Worm (Caenorhabditis elegans): ENCODE measurements around the gene ppm-1.G.

- TF ChIP-seq nhr-11 (tag; optimal IDR thresholded peaks at IDR 0.05) (no peak), nhr-71 (tag; optimal IDR thresholded peaks at IDR 0.05) (no peak), lir-3 (tag; optimal IDR thresholded peaks at IDR 0.05; ENCODE audit: poor library complexity) (no peak), lin-39 (tag; optimal IDR thresholded peaks at IDR 0.05) (no peak), C34B4.2 (tag; optimal IDR thresholded peaks at IDR 0.05) (no peak), efl-3 (GFP tag; optimal IDR thresholded peaks at IDR 0.05) (no peak), pax-3 (tag; optimal IDR thresholded peaks at IDR 0.05) (no peak), nhr-237 (tag; optimal IDR thresholded peaks at IDR 0.05) (no peak), unc-62 (GFP tag; optimal IDR thresholded peaks at IDR 0.05) (no peak), nhr-12 (tag; optimal IDR thresholded peaks at IDR 0.05) (no peak), pag-3 (tag; optimal IDR thresholded peaks at IDR 0.05; ENCODE audit: borderline replicate concordance, insufficient read depth) (no peak)
Measured at ce11 chrIII:835208-835607, 51.7 kb downstream of the ppm-1.G start.

Measured in whole organism, L1 larva.